Fruit fly (Drosophila melanogaster): Measurements from ENCODE around the gene Iyd.
"Not testable (repeated sequence)": the region's sequence is repeated elsewhere in the genome, so short reads cannot be mapped to it uniquely, and the experiment has no call there.

The Iyd gene

dm6 chr3L:11096195-11096908 lies at the start of gene Iyd, which contains the start of the genes CG46439 and CG33947:
TSS of gene Iyd (minus strand) at chr3L:11096245.
TSS of gene CG46439 (minus strand) at chr3L:11096245.
TSS of gene CG33947 (plus strand) at chr3L:11096496.
- no peak for TF ChIP-seq noc (tag; optimal IDR thresholded peaks at IDR 0.05)

- TF ChIP-seq noc (tag; optimal IDR thresholded peaks at IDR 0.05): no peak
Measured at dm6 chr3L:11145065-11145464, 49.0 kb upstream of the Iyd start.

- no peak for TF ChIP-seq noc (tag; optimal IDR thresholded peaks at IDR 0.05)
Measured at dm6 chr3L:11138862-11139261, 42.8 kb upstream of the Iyd start.

- TF ChIP-seq noc (tag; optimal IDR thresholded peaks at IDR 0.05): no peak
Measured at dm6 chr3L:11136349-11136748, 40.3 kb upstream of the Iyd start.

DNA sequence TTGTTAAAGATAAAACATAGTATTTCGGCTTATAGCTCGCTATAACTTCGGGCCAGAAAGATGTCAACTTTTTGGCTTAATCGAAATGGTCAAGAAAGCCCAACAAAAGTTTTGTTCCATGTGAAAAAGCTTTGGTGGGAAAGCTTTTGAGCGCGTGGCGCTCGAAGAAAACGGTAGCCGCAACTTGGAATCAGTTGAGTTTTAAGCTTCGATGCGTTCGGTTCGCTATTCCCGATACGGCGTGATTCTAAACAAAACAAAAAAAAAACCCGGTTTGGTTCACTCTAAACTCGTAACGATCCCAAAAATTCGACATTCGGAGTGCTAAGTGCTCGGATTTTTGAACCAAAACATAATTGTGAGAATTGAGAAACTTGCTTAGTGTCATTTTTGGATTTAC lies 39.8 kb upstream of the Iyd start, which contains the start of gene IRSp53:
IRSp53 (plus strand) TSS at position 204 of the 400 bp plus-strand sequence.
- TF ChIP-seq noc (tag; optimal IDR thresholded peaks at IDR 0.05): no peak

- not testable (repeated sequence) for TF ChIP-seq noc (tag; optimal IDR thresholded peaks at IDR 0.05)
Measured at dm6 chr3L:11134886-11135285, 38.8 kb upstream of the Iyd start, which contains the start of gene CG14143. TSS of gene CG14143 (plus strand) at chr3L:11134987.

- not testable (repeated sequence) for TF ChIP-seq noc (tag; optimal IDR thresholded peaks at IDR 0.05)
Measured at dm6 chr3L:11132055-11132454, 36.0 kb upstream of the Iyd start, which contains the start of gene CG32074. TSS of gene CG32074 (minus strand) at chr3L:11132322.

DNA sequence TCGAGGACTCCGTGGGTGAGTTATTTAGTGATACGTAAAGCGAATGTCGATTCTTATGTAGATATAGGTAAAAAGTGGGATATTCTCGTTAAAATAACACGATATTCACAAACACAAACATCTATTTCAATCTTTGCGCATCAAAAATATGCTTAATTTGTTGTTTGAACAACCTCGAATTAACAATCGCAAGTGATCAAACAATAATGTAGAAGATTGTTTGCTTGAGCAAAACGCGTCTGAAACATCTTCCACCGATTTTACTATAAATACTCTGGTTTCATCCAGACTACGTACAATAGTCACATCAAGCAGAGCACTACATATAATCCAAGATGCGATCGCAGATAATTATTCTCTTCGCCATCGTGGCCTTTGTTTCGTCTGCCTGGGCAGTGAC lies 34.5 kb upstream of the Iyd start, which contains the start of gene nol:
nol (plus strand) TSS at position 301 of the 400 bp plus-strand sequence.
- no peak for TF ChIP-seq noc (tag; optimal IDR thresholded peaks at IDR 0.05)

DNA sequence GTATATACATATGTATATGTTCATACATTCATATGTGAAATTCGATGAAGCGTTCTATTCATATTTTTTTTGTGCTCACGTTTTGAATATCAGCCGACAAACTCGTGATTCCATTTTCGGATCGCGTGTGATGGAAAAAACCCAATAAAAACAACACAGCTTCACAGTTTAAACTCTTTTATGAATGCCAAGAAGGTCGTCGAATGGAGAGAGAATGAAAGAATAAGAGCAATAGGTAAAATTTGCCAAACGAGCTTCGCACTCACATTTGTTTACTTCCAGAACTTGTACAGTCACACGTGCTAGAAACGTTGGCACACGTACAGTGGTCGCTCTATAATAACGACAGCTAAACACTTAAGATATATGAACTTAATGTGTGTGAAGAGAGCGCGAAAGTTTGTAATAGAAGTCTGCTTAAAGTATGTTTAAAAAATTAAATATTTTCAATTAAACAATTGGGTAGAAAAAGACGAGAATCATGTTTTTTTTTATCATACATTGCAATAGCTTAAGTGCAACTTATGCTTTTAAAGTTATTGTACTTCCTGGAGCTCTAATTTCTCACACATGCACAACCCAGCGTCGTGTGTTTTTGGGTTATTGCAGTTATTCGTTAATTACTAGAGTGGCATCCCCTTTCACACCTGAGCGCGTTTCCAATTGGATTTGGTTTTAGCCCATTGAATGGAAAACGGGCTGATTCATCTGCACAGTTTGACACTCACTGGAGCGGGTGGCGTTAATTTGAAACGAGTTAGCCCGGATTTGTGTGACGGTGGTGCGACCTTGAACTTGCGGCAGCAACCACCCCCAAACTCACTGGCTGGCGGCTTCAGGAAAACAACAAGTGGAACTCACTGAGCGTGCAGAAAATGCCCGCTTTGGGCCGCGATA lies 29.8 kb upstream of the Iyd start:
- TF ChIP-seq noc (tag; optimal IDR thresholded peaks at IDR 0.05): peak; percentile 49

DNA sequence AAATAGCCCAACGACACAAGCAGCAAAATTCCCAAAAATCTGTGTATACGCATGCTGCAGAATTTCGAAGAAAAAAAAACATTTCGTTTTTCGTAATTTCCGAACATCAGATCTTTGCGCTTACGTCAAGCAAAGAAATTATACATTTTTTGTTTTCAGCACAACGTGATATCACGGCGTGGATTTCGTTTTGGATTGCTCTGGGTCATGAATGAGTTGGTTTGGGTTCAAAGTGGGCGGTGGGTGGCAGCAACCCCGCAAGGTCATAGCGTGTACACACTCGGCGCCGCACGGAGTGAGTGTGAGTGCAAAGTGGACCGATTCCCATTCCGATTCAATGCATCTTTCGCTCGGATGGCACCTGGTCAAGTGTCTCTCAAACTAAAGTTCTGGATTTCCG lies 28.8 kb upstream of the Iyd start:
- no peak for TF ChIP-seq noc (tag; optimal IDR thresholded peaks at IDR 0.05)

DNA sequence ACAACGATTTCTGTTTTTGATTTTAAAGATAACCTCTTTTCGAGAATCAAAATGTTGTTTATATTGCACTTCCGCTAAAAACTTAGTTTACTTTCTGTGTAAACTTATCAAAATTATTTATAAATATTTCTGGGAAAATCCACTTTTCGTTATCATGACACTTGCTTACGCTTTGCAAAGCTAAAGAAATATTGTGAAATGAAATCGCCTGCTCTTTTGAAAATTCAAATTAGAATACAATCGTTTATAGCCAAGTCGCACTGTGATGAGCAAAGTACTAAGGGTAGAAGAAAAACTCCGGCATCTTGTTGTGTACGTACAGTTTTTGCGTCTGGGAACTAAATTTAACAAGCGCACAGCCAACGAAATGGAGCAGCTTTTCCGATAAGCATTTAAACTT lies 28.4 kb upstream of the Iyd start:
- no peak for TF ChIP-seq noc (tag; optimal IDR thresholded peaks at IDR 0.05)

dm6 chr3L:11123598-11124284 lies 27.7 kb upstream of the Iyd start:
- TF ChIP-seq noc (tag; optimal IDR thresholded peaks at IDR 0.05): no peak

- peak; percentile 22 for TF ChIP-seq noc (tag; optimal IDR thresholded peaks at IDR 0.05)
Measured at dm6 chr3L:11123088-11123487, 27.0 kb upstream of the Iyd start, which contains the start of the genes Ufd1 and NaPi-III. TSS of gene Ufd1 (minus strand) at chr3L:11123216. TSS of gene NaPi-III (plus strand) at chr3L:11123348.

DNA sequence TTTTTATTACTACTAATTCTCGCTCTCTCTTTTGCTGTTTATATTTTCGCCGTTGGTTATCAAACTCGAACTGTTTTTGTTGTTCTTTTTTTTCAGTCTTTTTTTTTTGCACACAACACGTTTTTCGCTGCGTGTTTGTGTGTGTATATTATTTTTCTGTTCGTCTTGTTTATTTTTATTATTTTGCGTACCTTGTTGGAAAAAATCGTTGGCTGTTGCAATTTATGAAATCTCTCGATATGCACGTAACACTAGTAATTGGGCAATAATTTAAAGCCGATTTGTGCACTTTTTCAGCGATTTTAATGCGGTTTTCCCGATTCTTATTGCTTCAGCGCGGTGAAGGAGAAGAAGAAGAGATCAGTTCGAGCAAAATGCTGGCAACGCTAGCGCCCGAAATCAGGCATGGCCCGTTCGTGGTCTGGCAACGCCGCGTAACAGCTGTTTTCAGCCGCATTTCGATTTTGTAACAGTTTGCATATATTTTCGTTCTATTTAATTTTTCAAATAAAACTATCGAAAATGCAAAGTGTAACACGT lies 24.4 kb upstream of the Iyd start, which contains the start of the genes FoxK and mRpL2:
FoxK (minus strand) TSS at position 365 of the 540 bp plus-strand sequence.
mRpL2 (plus strand) TSS at position 429 of the 540 bp plus-strand sequence.
- peak; percentile 13 for TF ChIP-seq noc (tag; optimal IDR thresholded peaks at IDR 0.05)

dm6 chr3L:11119901-11120418 lies 23.9 kb upstream of the Iyd start:
- TF ChIP-seq noc (tag; optimal IDR thresholded peaks at IDR 0.05): peak; percentile 8

All from whole organism, larva.